Fruit fly (Drosophila melanogaster) whole organism, pupa: ENCODE measurements around the gene CG8301.

Source experiments
- CG10348 ChIP-seq: fragments of 200-800 bp; sonication (Bioruptor generic); IDR thresholded peaks from 2 replicates; pipeline ENCODE4 v1.3.6; 2022; ENCODE audit warnings: missing biosample characterization, missing genetic modification characterization
- CG12605 ChIP-seq: fragments of 200-800 bp; sonication (Bioruptor generic); IDR thresholded peaks from 2 replicates; pipeline ENCODE4 v1.3.6; 2022; ENCODE audit warnings: missing biosample characterization, missing genetic modification characterization
- CG13204 ChIP-seq: fragments of 200-800 bp; sonication (Bioruptor generic); optimal IDR thresholded peaks from 2 replicates; lab custom pipeline; 2018; ENCODE audit warnings: missing biosample characterization, mild to moderate bottlenecking, missing genetic modification characterization, moderate library complexity
- CG14655 ChIP-seq: fragments of 200-800 bp; sonication (Bioruptor generic); optimal IDR thresholded peaks from 3 replicates; lab custom pipeline; 2017; ENCODE audit warnings: mild to moderate bottlenecking, missing biosample characterization, missing genetic modification reagents, missing genetic modification characterization
- CG15710 ChIP-seq: fragments of 200-800 bp; sonication (Bioruptor generic); optimal IDR thresholded peaks from 2 replicates; lab custom pipeline; 2018; ENCODE audit warnings: missing biosample characterization, mild to moderate bottlenecking, missing genetic modification characterization, moderate library complexity
- CG17806 ChIP-seq: fragments of 200-800 bp; sonication (Bioruptor generic); optimal IDR thresholded peaks from 2 replicates; lab custom pipeline; 2018; ENCODE audit warnings: missing biosample characterization, mild to moderate bottlenecking, missing genetic modification characterization, moderate library complexity
- CG32121 ChIP-seq: fragments of 200-800 bp; sonication (Bioruptor generic); IDR thresholded peaks from 2 replicates; pipeline ENCODE4 v1.3.6; 2022; ENCODE audit warnings: missing biosample characterization, missing genetic modification characterization
- CG34367 ChIP-seq: fragments of 200-800 bp; sonication (Bioruptor generic); optimal IDR thresholded peaks from 2 replicates; lab custom pipeline; 2018; ENCODE audit warnings: missing biosample characterization, mild to moderate bottlenecking, missing genetic modification characterization
- CG4496 ChIP-seq: fragments of 200-800 bp; sonication (Bioruptor generic); IDR thresholded peaks from 3 replicates; pipeline ENCODE4 v1.3.6; 2022; ENCODE audit warnings: missing biosample characterization, missing genetic modification characterization
- CG8159 ChIP-seq: fragments of 200-800 bp; sonication (Bioruptor generic); optimal IDR thresholded peaks from 3 replicates; lab custom pipeline; 2018; ENCODE audit warnings: missing biosample characterization, mild to moderate bottlenecking, missing genetic modification characterization, moderate library complexity
- CG8301 ChIP-seq: fragments of 200-800 bp; sonication (Bioruptor generic); optimal IDR thresholded peaks from 2 replicates; lab custom pipeline; 2018; ENCODE audit warnings: missing biosample characterization, mild to moderate bottlenecking, missing genetic modification characterization
- CG9948 ChIP-seq: fragments of 200-800 bp; sonication (Bioruptor generic); optimal IDR thresholded peaks from 2 replicates; lab custom pipeline; 2018; ENCODE audit warnings: missing biosample characterization, mild to moderate bottlenecking, missing genetic modification characterization, moderate library complexity
- D1 ChIP-seq: fragments of 200-800 bp; sonication (Bioruptor generic); optimal IDR thresholded peaks from 2 replicates; lab custom pipeline; 2018; ENCODE audit warnings: missing biosample characterization, mild to moderate bottlenecking, missing genetic modification characterization, moderate library complexity
- EcR ChIP-seq: fragments of 200-800 bp; sonication (Bioruptor generic); optimal IDR thresholded peaks from 3 replicates; lab custom pipeline; 2019; ENCODE audit warnings: missing biosample characterization, missing genetic modification characterization, mild to moderate bottlenecking, moderate library complexity, missing genetic modification reagents
- Ets98B ChIP-seq: fragments of 200-800 bp; sonication (Bioruptor generic); IDR thresholded peaks from 2 replicates; pipeline ENCODE4 v1.3.6; 2022; ENCODE audit warnings: missing biosample characterization, missing genetic modification characterization
- Pif1A ChIP-seq: fragments of 200-800 bp; sonication (Bioruptor generic); optimal IDR thresholded peaks from 3 replicates; lab custom pipeline; 2016; ENCODE audit warnings: missing biosample characterization, missing genetic modification characterization
- Pif1B ChIP-seq: fragments of 200-800 bp; sonication (Bioruptor generic); optimal IDR thresholded peaks from 3 replicates; lab custom pipeline; 2016; ENCODE audit warnings: missing biosample characterization, missing genetic modification characterization
- Snoo ChIP-seq: fragments of 200-800 bp; sonication (Bioruptor generic); optimal IDR thresholded peaks from 3 replicates; lab custom pipeline; 2017; ENCODE audit warnings: missing biosample characterization, mild to moderate bottlenecking, missing genetic modification characterization, inconsistent platforms
- fd96Ca ChIP-seq: fragments of 200-800 bp; sonication (Bioruptor generic); IDR thresholded peaks from 3 replicates; pipeline ENCODE4 v1.3.6; 2022; ENCODE audit warnings: missing biosample characterization, missing genetic modification characterization
- gl ChIP-seq: fragments of 200-800 bp; sonication (Bioruptor generic); optimal IDR thresholded peaks from 2 replicates; lab custom pipeline; 2018; ENCODE audit warnings: missing biosample characterization, mild to moderate bottlenecking, missing genetic modification characterization
- rn ChIP-seq: fragments of 200-800 bp; sonication (Bioruptor generic); IDR thresholded peaks from 2 replicates; pipeline ENCODE4 v1.3.6; 2022; ENCODE audit warnings: missing biosample characterization, missing genetic modification characterization

CG8301 gene

DNA sequence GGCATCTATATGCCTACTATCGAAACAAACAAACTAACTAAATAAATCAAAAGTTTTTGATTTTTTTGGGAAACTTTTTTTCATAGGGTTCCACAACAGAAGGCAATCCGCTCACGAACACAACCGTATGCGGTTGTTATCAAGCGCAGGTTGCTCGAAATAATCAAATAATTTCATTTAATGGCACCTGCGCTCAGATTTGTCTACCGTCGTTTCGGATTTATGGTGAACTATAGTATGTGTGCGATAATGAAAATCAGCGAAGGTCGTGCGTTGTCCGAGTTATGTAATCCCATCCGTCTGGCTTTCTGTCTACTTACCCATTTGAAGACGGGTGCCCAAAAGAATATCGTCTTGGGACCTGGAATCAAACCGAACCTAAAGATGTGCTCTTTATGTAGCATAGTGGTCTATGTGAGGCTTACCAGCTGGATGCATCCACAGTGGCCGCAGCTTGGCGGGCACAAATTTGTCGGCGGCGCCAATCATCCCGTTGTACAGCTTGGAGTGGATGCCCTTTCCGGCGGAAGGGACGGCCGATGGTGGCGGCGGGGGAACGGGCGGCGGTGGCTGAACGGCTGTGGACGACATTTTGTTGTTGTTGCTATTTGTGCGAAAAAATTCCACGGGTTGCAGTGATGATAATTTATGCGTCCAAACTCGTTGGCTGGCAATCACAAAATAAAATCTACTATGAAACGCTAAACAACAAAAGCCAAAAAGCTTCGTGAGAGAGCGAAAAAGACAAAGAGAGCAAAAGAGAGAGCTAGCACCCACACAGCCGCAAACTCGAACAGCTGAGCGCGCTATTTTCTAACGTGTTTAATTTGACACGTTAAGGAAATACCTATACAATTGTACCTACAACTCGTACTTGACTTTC lies 7.9 kb upstream of the CG8301 start:
- no peak for TF ChIP-seq CG17806 (tag; lab: Kevin White, UChicago)
- no peak for TF ChIP-seq fd96Ca (GFP tag; lab: Robert Waterston, UW)
- TF ChIP-seq Ets98B (GFP tag; lab: Robert Waterston, UW): no peak
- no peak for TF ChIP-seq CG8301 (tag; lab: Kevin White, UChicago)
- no peak for TF ChIP-seq CG9948 (tag; lab: Kevin White, UChicago)
- no peak for TF ChIP-seq CG4496 (GFP tag; lab: Robert Waterston, UW)
- no peak for TF ChIP-seq EcR
- no peak for TF ChIP-seq Pif1A (GFP tag; lab: Kevin White, UChicago)
- no peak for TF ChIP-seq CG32121 (GFP tag; lab: Robert Waterston, UW)
- TF ChIP-seq CG14655 (GFP tag; lab: Kevin White, UChicago): no peak
- TF ChIP-seq gl (tag; lab: Kevin White, UChicago): no peak
- TF ChIP-seq CG8159: no peak
- no peak for TF ChIP-seq CG15710 (tag; lab: Kevin White, UChicago)
- no peak for TF ChIP-seq D1 (tag; lab: Kevin White, UChicago)
- no peak for TF ChIP-seq CG34367 (tag; lab: Kevin White, UChicago)

DNA sequence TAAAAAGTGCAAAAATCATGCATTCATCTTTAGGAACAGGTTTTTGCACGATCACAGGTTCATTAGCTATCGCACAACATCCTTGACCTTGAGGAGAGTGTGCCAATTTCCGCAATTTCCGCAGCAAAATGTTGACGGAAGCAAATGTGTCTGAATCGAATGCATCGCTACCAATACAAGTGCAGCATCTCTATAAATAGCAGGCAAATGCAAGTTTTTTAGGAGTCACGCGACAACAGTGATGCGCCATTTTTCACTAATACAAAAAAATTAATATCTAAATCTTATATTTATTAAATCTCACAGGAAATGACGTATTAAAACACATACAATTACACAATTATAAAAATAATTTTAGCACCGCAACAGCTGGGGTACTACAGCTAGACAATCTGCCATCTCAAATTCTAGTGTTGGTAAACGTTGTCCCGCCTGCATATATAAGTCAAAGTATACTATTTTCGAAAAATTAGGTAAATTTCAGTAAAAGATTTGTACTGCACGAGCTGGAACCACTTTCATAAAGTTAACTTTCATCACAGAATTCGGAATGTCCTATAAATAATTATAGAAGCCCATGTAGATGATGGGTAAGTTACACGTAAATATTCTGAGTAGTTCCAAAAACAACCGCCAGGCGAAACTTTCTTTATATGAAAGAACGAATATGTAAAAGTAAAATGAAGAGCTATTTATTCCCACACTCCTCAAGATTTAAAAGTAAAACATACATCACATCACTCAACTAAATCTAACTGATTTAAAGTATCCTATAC lies 7.1 kb upstream of the CG8301 start, which contains the start of gene CG9399:
TSS of gene CG9399 (minus strand) at position 400 of the 776 bp plus-strand sequence.
- TF ChIP-seq CG8301 (tag; lab: Kevin White, UChicago) (peak; percentile 99), CG17806 (tag; lab: Kevin White, UChicago) (peak; percentile 97), CG4496 (GFP tag; lab: Robert Waterston, UW) (peak; percentile 99), CG15710 (tag; lab: Kevin White, UChicago) (peak; percentile 97), CG32121 (GFP tag; lab: Robert Waterston, UW) (peak; percentile 98), Pif1B (GFP tag; lab: Kevin White, UChicago) (peak; percentile 96), gl (tag; lab: Kevin White, UChicago) (peak; percentile 90), fd96Ca (GFP tag; lab: Robert Waterston, UW) (peak; percentile 98), CG8159 (peak; percentile 95), CG13204 (GFP tag; lab: Kevin White, UChicago) (peak; percentile 82), CG12605 (GFP tag; lab: Robert Waterston, UW) (peak; percentile 97), Pif1A (GFP tag; lab: Kevin White, UChicago) (peak; percentile 96), Ets98B (GFP tag; lab: Robert Waterston, UW) (peak; percentile 99), rn (GFP tag; lab: Robert Waterston, UW) (peak; percentile 97), Snoo (tag; lab: Kevin White, UChicago) (peak; percentile 96), CG34367 (tag; lab: Kevin White, UChicago) (peak; percentile 95), CG14655 (GFP tag; lab: Kevin White, UChicago) (peak; percentile 98), D1 (tag; lab: Kevin White, UChicago) (peak; percentile 76), EcR (peak; percentile 67), CG10348 (GFP tag; lab: Robert Waterston, UW) (peak; percentile 92), CG9948 (tag; lab: Kevin White, UChicago) (peak; percentile 96)

DNA sequence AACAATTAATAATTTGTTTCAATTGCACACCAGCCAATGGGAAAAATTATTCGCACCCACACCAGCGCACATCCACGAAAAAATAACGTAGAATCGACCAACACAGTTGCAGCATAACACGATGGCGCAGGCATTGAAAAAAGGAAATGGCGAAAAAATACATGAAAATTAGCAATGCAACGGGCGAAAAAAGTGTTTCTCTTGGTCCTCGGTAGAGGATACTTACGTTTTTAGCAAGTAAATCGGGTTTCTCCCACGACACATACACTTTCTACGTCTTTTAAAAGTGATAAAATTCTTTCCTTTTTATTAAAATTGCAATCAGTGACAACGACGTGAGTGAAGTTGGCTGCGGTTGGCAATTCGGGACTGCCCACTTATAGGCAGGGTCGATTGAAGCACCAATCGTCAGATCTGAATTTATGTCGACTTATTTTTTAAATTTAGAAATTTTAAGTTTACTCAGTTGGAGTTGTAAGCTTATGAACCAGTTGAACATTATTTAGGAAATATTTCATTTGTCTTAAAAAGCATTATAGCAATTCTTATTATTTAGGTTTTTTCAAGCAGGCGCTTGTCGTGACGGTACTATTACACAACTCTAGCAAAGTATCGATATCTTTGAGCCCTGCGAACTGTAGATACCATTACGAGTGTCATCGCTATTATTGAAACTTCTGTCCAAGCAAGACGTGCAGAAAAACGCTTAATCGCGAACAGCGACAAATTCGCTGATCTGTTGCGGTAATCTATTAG lies 3.5 kb upstream of the CG8301 start, which contains the start of the genes Kap-alpha3 and Son:
TSS of gene Kap-alpha3 (minus strand) at position 352 of the 756 bp plus-strand sequence.
TSS of gene Son (plus strand) at position 661 of the 756 bp plus-strand sequence.
- TF ChIP-seq Pif1A (GFP tag; lab: Kevin White, UChicago): peak; percentile 83
- no peak for TF ChIP-seq EcR
- TF ChIP-seq CG34367 (tag; lab: Kevin White, UChicago): peak; percentile 74
- TF ChIP-seq CG32121 (GFP tag; lab: Robert Waterston, UW): peak; percentile 79
- peak; percentile 79 for TF ChIP-seq CG15710 (tag; lab: Kevin White, UChicago)
- no peak for TF ChIP-seq CG13204 (GFP tag; lab: Kevin White, UChicago)
- TF ChIP-seq Pif1B (GFP tag; lab: Kevin White, UChicago): peak; percentile 75
- TF ChIP-seq Ets98B (GFP tag; lab: Robert Waterston, UW): peak; percentile 73
- no peak for TF ChIP-seq CG14655 (GFP tag; lab: Kevin White, UChicago)
- no peak for TF ChIP-seq CG10348 (GFP tag; lab: Robert Waterston, UW)
- peak; percentile 91 for TF ChIP-seq Snoo (tag; lab: Kevin White, UChicago)
- TF ChIP-seq rn (GFP tag; lab: Robert Waterston, UW): peak; percentile 52
- TF ChIP-seq CG4496 (GFP tag; lab: Robert Waterston, UW): peak; percentile 89
- peak; percentile 36 for TF ChIP-seq CG17806 (tag; lab: Kevin White, UChicago)
- peak; percentile 59 for TF ChIP-seq CG9948 (tag; lab: Kevin White, UChicago)
- TF ChIP-seq CG12605 (GFP tag; lab: Robert Waterston, UW): no peak
- TF ChIP-seq CG8159: peak; percentile 72
- peak; percentile 77 for TF ChIP-seq CG8301 (tag; lab: Kevin White, UChicago)
- peak; percentile 57 for TF ChIP-seq gl (tag; lab: Kevin White, UChicago)
- TF ChIP-seq D1 (tag; lab: Kevin White, UChicago): no peak
- peak; percentile 73; the same call in 2 of the 3 replicates for TF ChIP-seq fd96Ca (GFP tag; lab: Robert Waterston, UW)
